Worm (Caenorhabditis elegans): ENCODE measurements around the gene M176.9.

- no peak for TF ChIP-seq pes-1 (GFP tag; IDR thresholded peaks at IDR 0.05)
- no peak for TF ChIP-seq B0310.2 (tag; optimal IDR thresholded peaks at IDR 0.05)
- no peak for TF ChIP-seq ama-1 (optimal IDR thresholded peaks at IDR 0.05)
These were observed 7.6 kb upstream of the M176.9 start for ce11 chrII:9418843-9419532.
